Worm (Caenorhabditis elegans): ENCODE results near the gene fipr-14.

Gene fipr-14

ce11 chrIV:10876844-10877243 lies at the start of gene fipr-14:
TSS of gene fipr-14 (plus strand) at chrIV:10877144.
- no peak for TF ChIP-seq cog-1 (tag; optimal IDR thresholded peaks at IDR 0.05)
- no peak for TF ChIP-seq ref-1 (GFP tag; conservative IDR thresholded peaks at IDR 0.05)
- TF ChIP-seq klf-2 (GFP tag; conservative IDR thresholded peaks at IDR 0.05), result no peak

ce11 chrIV:10828049-10828448 lies 48.9 kb upstream of the fipr-14 start, which contains the start of gene npax-3:
TSS of gene npax-3 (minus strand) at chrIV:10828149.
- TF ChIP-seq klf-2 (GFP tag; conservative IDR thresholded peaks at IDR 0.05) (no peak), flt-1 (GFP tag; IDR thresholded peaks at IDR 0.05) (no peak), cog-1 (tag; optimal IDR thresholded peaks at IDR 0.05) (no peak), ztf-23 (GFP tag; IDR thresholded peaks at IDR 0.05) (no peak), med-1 (GFP tag; optimal IDR thresholded peaks at IDR 0.05; ENCODE audit: insufficient read depth) (no peak), ref-1 (GFP tag; conservative IDR thresholded peaks at IDR 0.05) (no peak), T22C8.4 (GFP tag; IDR thresholded peaks at IDR 0.05) (no peak), tab-1 (GFP tag; IDR thresholded peaks at IDR 0.05) (no peak), ztf-29 (GFP tag; IDR thresholded peaks at IDR 0.05) (no peak)

- TF ChIP-seq klf-2 (GFP tag; conservative IDR thresholded peaks at IDR 0.05), result no peak
- TF ChIP-seq ref-1 (GFP tag; conservative IDR thresholded peaks at IDR 0.05), result no peak
- no peak for TF ChIP-seq flt-1 (GFP tag; IDR thresholded peaks at IDR 0.05)
- no peak for TF ChIP-seq cog-1 (tag; optimal IDR thresholded peaks at IDR 0.05)
- TF ChIP-seq ztf-29 (GFP tag; IDR thresholded peaks at IDR 0.05), result no peak
- no peak for TF ChIP-seq ztf-23 (GFP tag; IDR thresholded peaks at IDR 0.05)
- no peak for TF ChIP-seq med-1 (GFP tag; optimal IDR thresholded peaks at IDR 0.05; ENCODE audit: insufficient read depth)
- no peak for TF ChIP-seq T22C8.4 (GFP tag; IDR thresholded peaks at IDR 0.05)
- TF ChIP-seq tab-1 (GFP tag; IDR thresholded peaks at IDR 0.05), result no peak
These were observed 44.8 kb upstream of the fipr-14 start, which contains the start of gene best-15 for ce11 chrIV:10832148-10832547. TSS of gene best-15 (minus strand) at chrIV:10832248.

ce11 chrIV:10842232-10842631 lies 34.7 kb upstream of the fipr-14 start:
- no peak for TF ChIP-seq ref-1 (GFP tag; conservative IDR thresholded peaks at IDR 0.05)
- no peak for TF ChIP-seq klf-2 (GFP tag; conservative IDR thresholded peaks at IDR 0.05)
- TF ChIP-seq ztf-29 (GFP tag; IDR thresholded peaks at IDR 0.05), result no peak
- no peak for TF ChIP-seq med-1 (GFP tag; optimal IDR thresholded peaks at IDR 0.05; ENCODE audit: insufficient read depth)
- no peak for TF ChIP-seq tab-1 (GFP tag; IDR thresholded peaks at IDR 0.05)
- no peak for TF ChIP-seq cog-1 (tag; optimal IDR thresholded peaks at IDR 0.05)
- no peak for TF ChIP-seq ztf-23 (GFP tag; IDR thresholded peaks at IDR 0.05)
- no peak for TF ChIP-seq T22C8.4 (GFP tag; IDR thresholded peaks at IDR 0.05)
- TF ChIP-seq flt-1 (GFP tag; IDR thresholded peaks at IDR 0.05), result no peak

ce11 chrIV:10842705-10843364 lies 34.1 kb upstream of the fipr-14 start, which contains the start of gene T11G6.5:
TSS of gene T11G6.5 (minus strand) at chrIV:10842755.
- TF ChIP-seq med-1 (GFP tag; optimal IDR thresholded peaks at IDR 0.05; ENCODE audit: insufficient read depth), result no peak
- no peak for TF ChIP-seq klf-2 (GFP tag; conservative IDR thresholded peaks at IDR 0.05)
- TF ChIP-seq cog-1 (tag; optimal IDR thresholded peaks at IDR 0.05), result no peak
- TF ChIP-seq ztf-29 (GFP tag; IDR thresholded peaks at IDR 0.05), result no peak
- no peak for TF ChIP-seq tab-1 (GFP tag; IDR thresholded peaks at IDR 0.05)
- no peak for TF ChIP-seq flt-1 (GFP tag; IDR thresholded peaks at IDR 0.05)
- TF ChIP-seq T22C8.4 (GFP tag; IDR thresholded peaks at IDR 0.05), result no peak
- no peak for TF ChIP-seq ref-1 (GFP tag; conservative IDR thresholded peaks at IDR 0.05)
- no peak for TF ChIP-seq ztf-23 (GFP tag; IDR thresholded peaks at IDR 0.05)

- TF ChIP-seq klf-2 (GFP tag; conservative IDR thresholded peaks at IDR 0.05) (no peak), ref-1 (GFP tag; conservative IDR thresholded peaks at IDR 0.05) (no peak)
These were observed 25.8 kb upstream of the fipr-14 start for ce11 chrIV:10851136-10851535.

ce11 chrIV:10851833-10852232 lies 25.1 kb upstream of the fipr-14 start, which contains the start of gene T11G6.4:
TSS of gene T11G6.4 (minus strand) at chrIV:10851933.
- no peak for TF ChIP-seq T22C8.4 (GFP tag; IDR thresholded peaks at IDR 0.05)
- TF ChIP-seq ztf-23 (GFP tag; IDR thresholded peaks at IDR 0.05), result no peak
- TF ChIP-seq cog-1 (tag; optimal IDR thresholded peaks at IDR 0.05), result no peak
- TF ChIP-seq med-1 (GFP tag; optimal IDR thresholded peaks at IDR 0.05; ENCODE audit: insufficient read depth), result no peak
- TF ChIP-seq ref-1 (GFP tag; conservative IDR thresholded peaks at IDR 0.05), result no peak
- TF ChIP-seq flt-1 (GFP tag; IDR thresholded peaks at IDR 0.05), result no peak
- TF ChIP-seq klf-2 (GFP tag; conservative IDR thresholded peaks at IDR 0.05), result no peak
- no peak for TF ChIP-seq tab-1 (GFP tag; IDR thresholded peaks at IDR 0.05)
- no peak for TF ChIP-seq ztf-29 (GFP tag; IDR thresholded peaks at IDR 0.05)

ce11 chrIV:10852403-10852802 lies 24.5 kb upstream of the fipr-14 start:
- TF ChIP-seq ztf-29 (GFP tag; IDR thresholded peaks at IDR 0.05), result no peak
- no peak for TF ChIP-seq med-1 (GFP tag; optimal IDR thresholded peaks at IDR 0.05; ENCODE audit: insufficient read depth)
- TF ChIP-seq cog-1 (tag; optimal IDR thresholded peaks at IDR 0.05), result no peak
- TF ChIP-seq T22C8.4 (GFP tag; IDR thresholded peaks at IDR 0.05), result no peak
- TF ChIP-seq ztf-23 (GFP tag; IDR thresholded peaks at IDR 0.05), result no peak
- no peak for TF ChIP-seq tab-1 (GFP tag; IDR thresholded peaks at IDR 0.05)
- no peak for TF ChIP-seq klf-2 (GFP tag; conservative IDR thresholded peaks at IDR 0.05)
- no peak for TF ChIP-seq flt-1 (GFP tag; IDR thresholded peaks at IDR 0.05)
- no peak for TF ChIP-seq ref-1 (GFP tag; conservative IDR thresholded peaks at IDR 0.05)

- TF ChIP-seq tab-1 (GFP tag; IDR thresholded peaks at IDR 0.05), result no peak
- TF ChIP-seq cog-1 (tag; optimal IDR thresholded peaks at IDR 0.05), result no peak
- TF ChIP-seq ztf-23 (GFP tag; IDR thresholded peaks at IDR 0.05), result no peak
- TF ChIP-seq med-1 (GFP tag; optimal IDR thresholded peaks at IDR 0.05; ENCODE audit: insufficient read depth), result no peak
- TF ChIP-seq klf-2 (GFP tag; conservative IDR thresholded peaks at IDR 0.05), result no peak
- TF ChIP-seq ref-1 (GFP tag; conservative IDR thresholded peaks at IDR 0.05), result no peak
- TF ChIP-seq flt-1 (GFP tag; IDR thresholded peaks at IDR 0.05), result no peak
- no peak for TF ChIP-seq T22C8.4 (GFP tag; IDR thresholded peaks at IDR 0.05)
- TF ChIP-seq ztf-29 (GFP tag; IDR thresholded peaks at IDR 0.05), result no peak
These were observed 22.9 kb upstream of the fipr-14 start for ce11 chrIV:10854042-10854441.

ce11 chrIV:10855049-10855448 lies 21.9 kb upstream of the fipr-14 start, which contains the start of gene T11G6.3:
TSS of gene T11G6.3 (minus strand) at chrIV:10855237.
- TF ChIP-seq flt-1 (GFP tag; IDR thresholded peaks at IDR 0.05) (no peak), ztf-29 (GFP tag; IDR thresholded peaks at IDR 0.05) (no peak), cog-1 (tag; optimal IDR thresholded peaks at IDR 0.05) (no peak), ztf-23 (GFP tag; IDR thresholded peaks at IDR 0.05) (no peak), T22C8.4 (GFP tag; IDR thresholded peaks at IDR 0.05) (no peak), tab-1 (GFP tag; IDR thresholded peaks at IDR 0.05) (no peak), med-1 (GFP tag; optimal IDR thresholded peaks at IDR 0.05; ENCODE audit: insufficient read depth) (no peak), ref-1 (GFP tag; conservative IDR thresholded peaks at IDR 0.05) (no peak), klf-2 (GFP tag; conservative IDR thresholded peaks at IDR 0.05) (no peak)
